Fruit fly (Drosophila melanogaster) whole organism, embryonic: ENCODE data around the gene Efhc1.1.

Experiments
- Abd-B ChIP-seq: fragments of 200-800 bp; sonication (Bioruptor generic); optimal IDR thresholded peaks from 2 replicates; lab custom pipeline; 2018; ENCODE audit warnings: missing biosample characterization, mild to moderate bottlenecking, missing genetic modification characterization, moderate library complexity
- Adf1 ChIP-seq: fragments of 200-800 bp; sonication (Bioruptor generic); IDR thresholded peaks from 2 replicates; pipeline ENCODE4 v1.3.6; 2022; ENCODE audit warnings: missing biosample characterization, missing genetic modification characterization
- Aef1 ChIP-seq: fragments of 200-800 bp; sonication (Bioruptor generic); IDR thresholded peaks from 3 replicates; pipeline ENCODE4 v1.3.6; 2022; ENCODE audit warnings: missing biosample characterization, missing genetic modification characterization
- Awh ChIP-seq: fragments of 200-800 bp; sonication (Bioruptor generic); IDR thresholded peaks from 2 replicates; pipeline ENCODE4, ENCODE4 v1.3.6; 2022; ENCODE audit warnings: missing biosample characterization, missing genetic modification characterization
- B-H1 ChIP-seq: fragments of 200-800 bp; sonication (Bioruptor generic); IDR thresholded peaks from 3 replicates; pipeline ENCODE4 v1.3.6; 2022; ENCODE audit warnings: missing biosample characterization, missing genetic modification characterization
- CG11093 ChIP-seq: fragments of 200-800 bp; sonication (Bioruptor generic); IDR thresholded peaks from 3 replicates; pipeline ENCODE4 v1.3.6; 2022; ENCODE audit warnings: missing biosample characterization, missing genetic modification characterization
- CG12071 ChIP-seq: fragments of 200-800 bp; sonication (Bioruptor generic); optimal IDR thresholded peaks from 3 replicates; lab custom pipeline; 2018; ENCODE audit warnings: missing biosample characterization, mild to moderate bottlenecking, missing genetic modification characterization
- CG12236 ChIP-seq: fragments of 200-800 bp; sonication (Bioruptor generic); optimal IDR thresholded peaks from 2 replicates; lab custom pipeline; 2016; ENCODE audit warnings: missing biosample characterization, missing genetic modification characterization
- CG13123 ChIP-seq: fragments of 200-800 bp; sonication (Bioruptor generic); optimal IDR thresholded peaks from 2 replicates; lab custom pipeline; 2016; ENCODE audit warnings: missing biosample characterization, missing genetic modification characterization
- CG13624 ChIP-seq: fragments of 200-800 bp; sonication (Bioruptor generic); optimal IDR thresholded peaks from 2 replicates; lab custom pipeline; 2016; ENCODE audit warnings: missing biosample characterization, missing genetic modification characterization
- CG14441 ChIP-seq: fragments of 200-800 bp; sonication (Bioruptor generic); IDR thresholded peaks from 2 replicates; pipeline ENCODE4 v1.3.6; 2022; ENCODE audit warnings: missing biosample characterization, missing genetic modification characterization
- CG17328 ChIP-seq: fragments of 200-800 bp; sonication (Bioruptor generic); IDR thresholded peaks from 2 replicates; pipeline ENCODE4 v1.3.6; 2022; ENCODE audit warnings: missing biosample characterization, missing genetic modification characterization
- CG17359 ChIP-seq: fragments of 200-800 bp; sonication (Bioruptor generic); optimal IDR thresholded peaks from 3 replicates; lab custom pipeline; 2018; ENCODE audit warnings: missing biosample characterization, mild to moderate bottlenecking, missing genetic modification characterization, moderate library complexity
- CG18011 ChIP-seq: fragments of 200-800 bp; sonication (Bioruptor generic); optimal IDR thresholded peaks from 2 replicates; lab custom pipeline; 2017; ENCODE audit warnings: missing biosample characterization, missing genetic modification characterization, mild to moderate bottlenecking, moderate library complexity, missing genotype
- CG2120 ChIP-seq: fragments of 200-800 bp; sonication (Bioruptor generic); optimal IDR thresholded peaks from 3 replicates; lab custom pipeline; 2016; ENCODE audit warnings: missing biosample characterization, missing genetic modification characterization
- CG2678 ChIP-seq: fragments of 200-800 bp; sonication (Bioruptor generic); optimal IDR thresholded peaks from 3 replicates; lab custom pipeline; 2019; ENCODE audit warnings: missing biosample characterization, mild to moderate bottlenecking, missing genetic modification characterization, moderate library complexity
- CG3163 ChIP-seq: fragments of 200-800 bp; sonication (Bioruptor generic); optimal IDR thresholded peaks from 3 replicates; lab custom pipeline; 2016; ENCODE audit warnings: missing biosample characterization, missing genetic modification characterization
- CG32767 ChIP-seq: fragments of 200-800 bp; sonication (Bioruptor generic); IDR thresholded peaks from 2 replicates; pipeline ENCODE4 v1.3.6; 2022; ENCODE audit warnings: missing biosample characterization, missing genetic modification characterization
- CG3281 ChIP-seq: fragments of 200-800 bp; sonication (Bioruptor generic); optimal IDR thresholded peaks from 3 replicates; lab custom pipeline; 2017; ENCODE audit warnings: missing biosample characterization, mild to moderate bottlenecking, missing genetic modification characterization
- CG4617 ChIP-seq: fragments of 200-800 bp; sonication (Bioruptor generic); optimal IDR thresholded peaks from 3 replicates; lab custom pipeline; 2016; ENCODE audit warnings: missing biosample characterization, missing genetic modification characterization, borderline replicate concordance
- CG6254 ChIP-seq: fragments of 200-800 bp; sonication (Bioruptor generic); optimal IDR thresholded peaks from 3 replicates; lab custom pipeline; 2017; ENCODE audit warnings: mild to moderate bottlenecking, missing biosample characterization, missing genetic modification reagents, missing genetic modification characterization
- CG7987 ChIP-seq: fragments of 200-800 bp; sonication (Bioruptor generic); optimal IDR thresholded peaks from 2 replicates; lab custom pipeline; 2018; ENCODE audit warnings: missing biosample characterization, mild to moderate bottlenecking, missing genetic modification characterization, moderate library complexity
- E2f2 ChIP-seq: fragments of 200-800 bp; sonication (Bioruptor generic); IDR thresholded peaks from 2 replicates; pipeline ENCODE4 v1.3.6; 2022; ENCODE audit warnings: missing biosample characterization, missing genetic modification characterization
- HLHmδ ChIP-seq: fragments of 200-800 bp; sonication (Bioruptor generic); optimal IDR thresholded peaks from 2 replicates; lab custom pipeline; 2018; ENCODE audit warnings: missing biosample characterization, mild to moderate bottlenecking, missing genetic modification characterization, moderate library complexity
- Hr78 ChIP-seq, 2 experiments: fragments of 200-800 bp in 1 of 2; fragments of >200 bp in 1 of 2; sonication (Bioruptor generic) in 1 of 2; optimal IDR thresholded peaks; 2 replicates each; lab custom pipeline; 2017 to 2019; ENCODE audit warnings: missing biosample characterization in 2 of 2, missing genetic modification characterization in 2 of 2, mild to moderate bottlenecking in 1 of 2, moderate library complexity in 1 of 2
- Nf-YA ChIP-seq: fragments of 200-800 bp; sonication (Bioruptor generic); IDR thresholded peaks from 2 replicates; pipeline ENCODE4 v1.3.6; 2022; ENCODE audit warnings: missing biosample characterization, missing genetic modification characterization
- Sin3A ChIP-seq: fragments of >200 bp; optimal IDR thresholded peaks from 2 replicates; lab custom pipeline; 2018
- Sox100B ChIP-seq: fragments of 200-800 bp; sonication (Bioruptor generic); optimal IDR thresholded peaks from 3 replicates; lab custom pipeline; 2018; ENCODE audit warnings: missing biosample characterization, mild to moderate bottlenecking, missing genetic modification characterization
- btn ChIP-seq: fragments of 200-800 bp; sonication (Bioruptor generic); optimal IDR thresholded peaks from 2 replicates; lab custom pipeline; 2016; ENCODE audit warnings: missing biosample characterization, missing genetic modification characterization
- chn ChIP-seq: fragments of 200-800 bp; sonication (Bioruptor generic); optimal IDR thresholded peaks from 2 replicates; lab custom pipeline; 2016; ENCODE audit warnings: missing biosample characterization, missing genetic modification characterization
- dati ChIP-seq: fragments of 200-800 bp; sonication (Bioruptor generic); IDR thresholded peaks from 2 replicates; pipeline ENCODE4 v1.3.6; 2022; ENCODE audit warnings: missing biosample characterization, missing genetic modification characterization
- eve ChIP-seq, 2 experiments: fragments of >200 bp; optimal IDR thresholded peaks; 2 replicates each; lab custom pipeline; 2017; ENCODE audit warnings: missing biosample characterization in 2 of 2, missing genetic modification characterization in 2 of 2
- eyg ChIP-seq: fragments of 200-800 bp; sonication (Bioruptor generic); optimal IDR thresholded peaks from 3 replicates; lab custom pipeline; 2016; ENCODE audit warnings: missing biosample characterization, missing genetic modification characterization
- ftz-f1 ChIP-seq: fragments of 200-800 bp; sonication (Bioruptor generic); optimal IDR thresholded peaks from 2 replicates; lab custom pipeline; 2016; ENCODE audit warnings: missing biosample characterization, missing genetic modification characterization
- grau ChIP-seq: fragments of 200-800 bp; optimal IDR thresholded peaks from 3 replicates; lab custom pipeline; 2019; ENCODE audit warnings: missing biosample characterization, mild to moderate bottlenecking, missing genetic modification characterization, moderate library complexity
- her ChIP-seq: fragments of 200-800 bp; sonication (Bioruptor generic); optimal IDR thresholded peaks from 2 replicates; lab custom pipeline; 2016; ENCODE audit warnings: missing biosample characterization, missing genetic modification characterization
- ind ChIP-seq: fragments of 200-800 bp; sonication (Bioruptor generic); optimal IDR thresholded peaks from 3 replicates; lab custom pipeline; 2016; ENCODE audit warnings: missing biosample characterization, missing genetic modification characterization
- jumu ChIP-seq: fragments of 200-800 bp; sonication (Bioruptor generic); optimal IDR thresholded peaks from 3 replicates; lab custom pipeline; 2016; ENCODE audit warnings: missing biosample characterization, missing genetic modification characterization
- kni ChIP-seq: fragments of 200-800 bp; sonication (Bioruptor generic); optimal IDR thresholded peaks from 3 replicates; lab custom pipeline; 2017; ENCODE audit warnings: mild to moderate bottlenecking, missing biosample characterization, missing genetic modification reagents, missing genetic modification characterization
- knrl ChIP-seq: fragments of 200-800 bp; sonication (Bioruptor generic); IDR thresholded peaks from 3 replicates; pipeline ENCODE4 v1.3.6; 2022; ENCODE audit warnings: missing biosample characterization, missing genetic modification characterization; ENCODE audit not compliant: partially characterized antibody
- lilli ChIP-seq: fragments of 200-800 bp; sonication (Bioruptor generic); optimal IDR thresholded peaks from 3 replicates; lab custom pipeline; 2016; ENCODE audit warnings: missing biosample characterization, missing genetic modification characterization
- nau ChIP-seq: fragments of 200-800 bp; sonication (Bioruptor generic); optimal IDR thresholded peaks from 3 replicates; lab custom pipeline; 2017; ENCODE audit warnings: missing biosample characterization, mild to moderate bottlenecking, missing genetic modification characterization, missing genetic modification reagents
- pita ChIP-seq: fragments of 200-800 bp; sonication (Bioruptor generic); optimal IDR thresholded peaks from 2 replicates; lab custom pipeline; 2017; ENCODE audit warnings: missing biosample characterization, mild to moderate bottlenecking, missing genetic modification characterization
- ro ChIP-seq: fragments of 200-800 bp; sonication (Bioruptor generic); IDR thresholded peaks from 2 replicates; pipeline ENCODE4 v1.3.6; 2022; ENCODE audit warnings: missing biosample characterization, missing genetic modification characterization
- sr ChIP-seq: fragments of 200-800 bp; sonication (Bioruptor generic); IDR thresholded peaks from 3 replicates; pipeline ENCODE4 v1.3.6; 2022; ENCODE audit warnings: missing biosample characterization, missing genetic modification characterization
- trem ChIP-seq: fragments of 200-800 bp; optimal IDR thresholded peaks from 3 replicates; lab custom pipeline; 2019; ENCODE audit warnings: missing biosample characterization, mild to moderate bottlenecking, missing genetic modification characterization, moderate library complexity

Efhc1.1 gene

dm6 chrX:15748945-15749344 is 34.6 kb downstream of the Efhc1.1 start, which contains the start of gene Mvd (continued):
- TF ChIP-seq Hr78 (GFP tag; optimal IDR thresholded peaks at IDR 0.05; lab: Kevin White, UChicago) (no peak), Awh (GFP tag; lab: Robert Waterston, UW) (no peak), pita (peak; percentile 65), her (GFP tag; lab: Kevin White, UChicago) (no peak), CG3163 (GFP tag; lab: Kevin White, UChicago) (no peak), CG13123 (GFP tag; lab: Kevin White, UChicago) (no peak), CG32767 (GFP tag; lab: Robert Waterston, UW) (no peak), CG2120 (no peak), sr (GFP tag; lab: Robert Waterston, UW) (no peak), btn (GFP tag; lab: Kevin White, UChicago) (no peak), E2f2 (GFP tag; lab: Robert Waterston, UW) (peak; percentile 58), CG4617 (GFP tag; lab: Kevin White, UChicago) (peak; percentile 18), CG3281 (GFP tag; lab: Kevin White, UChicago) (no peak), CG11093 (GFP tag; lab: Robert Waterston, UW) (no peak), CG7987 (GFP tag; lab: Kevin White, UChicago) (peak; percentile 19), nau (GFP tag; lab: Kevin White, UChicago) (no peak), ro (GFP tag; lab: Robert Waterston, UW) (no peak), Aef1 (GFP tag; lab: Robert Waterston, UW) (no peak), ind (GFP tag; lab: Kevin White, UChicago) (no peak), CG12071 (GFP tag; lab: Kevin White, UChicago) (no peak), Sin3A (lab: Kevin White, UChicago) (peak; percentile 4), CG17359 (tag; lab: Kevin White, UChicago) (no peak), CG2678 (tag; lab: Kevin White, UChicago) (no peak), Sox100B (GFP tag; lab: Kevin White, UChicago) (no peak), CG14441 (GFP tag; lab: Robert Waterston, UW) (no peak), CG6254 (GFP tag; lab: Kevin White, UChicago) (no peak), jumu (GFP tag; lab: Kevin White, UChicago) (no peak), Adf1 (GFP tag; lab: Robert Waterston, UW) (peak; percentile 8; the same call in 1 of the 2 replicates), grau (tag; lab: Kevin White, UChicago) (no peak), CG12236 (GFP tag; lab: Kevin White, UChicago) (no peak), Nf-YA (GFP tag; lab: Robert Waterston, UW) (no peak), dati (GFP tag; lab: Robert Waterston, UW) (no peak), CG13624 (GFP tag; lab: Kevin White, UChicago) (peak; percentile 19), trem (peak; percentile 48), eyg (GFP tag; lab: Kevin White, UChicago) (no peak), lilli (GFP tag; lab: Kevin White, UChicago) (no peak), ftz-f1 (GFP tag; lab: Kevin White, UChicago) (peak; percentile 15), knrl (GFP tag; lab: Robert Waterston, UW) (peak; percentile 10; the same call in 1 of the 3 replicates), kni (GFP tag; lab: Kevin White, UChicago) (no peak), HLHmδ (GFP tag; lab: Kevin White, UChicago) (no peak), CG18011 (GFP tag; lab: Kevin White, UChicago) (no peak), CG17328 (GFP tag; lab: Robert Waterston, UW) (no peak), chn (no peak), eve (GFP tag; optimal IDR thresholded peaks at IDR 0.05; lab: Kevin White, UChicago) (no peak), Abd-B (GFP tag; lab: Kevin White, UChicago) (no peak), B-H1 (no peak)
- TF ChIP-seq, all 482 proteins: peak for 78
